Fruit fly (Drosophila melanogaster) whole organism, embryonic: ENCODE data around the gene Cpsf73.

Experiments used
- ATbp ChIP-seq: fragments of 200-800 bp; sonication (Bioruptor generic); optimal IDR thresholded peaks from 2 replicates; lab custom pipeline; 2017; ENCODE audit warnings: missing biosample characterization, mild to moderate bottlenecking, missing genetic modification characterization, missing genetic modification reagents
- Atf-2 ChIP-seq: fragments of 200-800 bp; sonication (Bioruptor generic); optimal IDR thresholded peaks from 2 replicates; lab custom pipeline; 2016; ENCODE audit warnings: missing biosample characterization, missing genetic modification characterization
- B-H1 ChIP-seq: fragments of 200-800 bp; sonication (Bioruptor generic); IDR thresholded peaks from 3 replicates; pipeline ENCODE4 v1.3.6; 2022; ENCODE audit warnings: missing biosample characterization, missing genetic modification characterization
- CG10543 ChIP-seq: fragments of 200-800 bp; sonication (Bioruptor generic); optimal IDR thresholded peaks from 3 replicates; lab custom pipeline; 2017; ENCODE audit warnings: missing biosample characterization, mild to moderate bottlenecking, missing genetic modification characterization, moderate library complexity
- CG12104 ChIP-seq: fragments of 200-800 bp; sonication (Bioruptor generic); optimal IDR thresholded peaks from 3 replicates; lab custom pipeline; 2016; ENCODE audit warnings: missing biosample characterization, missing genetic modification characterization
- CG12219 ChIP-seq: fragments of 200-800 bp; sonication (Bioruptor generic); optimal IDR thresholded peaks from 3 replicates; lab custom pipeline; 2018; ENCODE audit warnings: missing biosample characterization, mild to moderate bottlenecking, missing genetic modification characterization
- CG12769 ChIP-seq: fragments of 200-800 bp; sonication (Bioruptor generic); optimal IDR thresholded peaks from 2 replicates; lab custom pipeline; 2019; ENCODE audit warnings: missing biosample characterization, mild to moderate bottlenecking, missing genetic modification characterization, moderate library complexity
- CG14965 ChIP-seq: fragments of 200-800 bp; sonication (Bioruptor generic); optimal IDR thresholded peaks from 2 replicates; lab custom pipeline; 2016; ENCODE audit warnings: missing biosample characterization, missing genetic modification characterization, borderline replicate concordance
- CG15514 ChIP-seq: fragments of 200-800 bp; sonication (Bioruptor generic); optimal IDR thresholded peaks from 3 replicates; lab custom pipeline; 2017; ENCODE audit warnings: missing biosample characterization, missing genetic modification characterization, mild to moderate bottlenecking, moderate library complexity, missing genetic modification reagents
- CG1647 ChIP-seq: fragments of 200-800 bp; sonication (Bioruptor generic); optimal IDR thresholded peaks from 3 replicates; lab custom pipeline; 2016; ENCODE audit warnings: missing biosample characterization, missing genetic modification characterization
- CG16815 ChIP-seq: fragments of 200-800 bp; sonication (Bioruptor generic); optimal IDR thresholded peaks from 3 replicates; lab custom pipeline; 2017; ENCODE audit warnings: missing biosample characterization, mild to moderate bottlenecking, missing genetic modification characterization
- CG17359 ChIP-seq: fragments of 200-800 bp; sonication (Bioruptor generic); optimal IDR thresholded peaks from 3 replicates; lab custom pipeline; 2018; ENCODE audit warnings: missing biosample characterization, mild to moderate bottlenecking, missing genetic modification characterization, moderate library complexity
- CG17802 ChIP-seq: fragments of 200-800 bp; sonication (Bioruptor generic); optimal IDR thresholded peaks from 2 replicates; lab custom pipeline; 2018; ENCODE audit warnings: missing biosample characterization, mild to moderate bottlenecking, missing genetic modification characterization, moderate library complexity
- CG2116 ChIP-seq: fragments of 200-800 bp; sonication (Bioruptor generic); optimal IDR thresholded peaks from 3 replicates; lab custom pipeline; 2018; ENCODE audit warnings: missing biosample characterization, mild to moderate bottlenecking, missing genetic modification characterization
- CG2712 ChIP-seq: fragments of 200-800 bp; optimal IDR thresholded peaks from 3 replicates; lab custom pipeline; 2019; ENCODE audit warnings: missing biosample characterization, mild to moderate bottlenecking, missing genetic modification characterization, moderate library complexity
- CG3065 ChIP-seq: fragments of 200-800 bp; sonication (Bioruptor generic); optimal IDR thresholded peaks from 2 replicates; lab custom pipeline; 2016; ENCODE audit warnings: missing biosample characterization, missing genetic modification characterization
- CG32532 ChIP-seq: fragments of 200-800 bp; sonication (Bioruptor generic); IDR thresholded peaks from 2 replicates; pipeline ENCODE4 v1.3.6; 2022; ENCODE audit warnings: missing biosample characterization, missing genetic modification characterization
- CG32767 ChIP-seq: fragments of 200-800 bp; sonication (Bioruptor generic); IDR thresholded peaks from 2 replicates; pipeline ENCODE4 v1.3.6; 2022; ENCODE audit warnings: missing biosample characterization, missing genetic modification characterization
- CG34224 ChIP-seq: fragments of 200-800 bp; sonication (Bioruptor generic); IDR thresholded peaks from 3 replicates; pipeline ENCODE4 v1.3.6; 2022; ENCODE audit warnings: missing biosample characterization, missing genetic modification characterization; ENCODE audit not compliant: partially characterized antibody
- CG6654 ChIP-seq: fragments of 200-800 bp; sonication (Bioruptor generic); optimal IDR thresholded peaks from 2 replicates; lab custom pipeline; 2017; ENCODE audit warnings: missing biosample characterization, mild to moderate bottlenecking, missing genetic modification characterization
- CG8478 ChIP-seq: fragments of >200 bp; optimal IDR thresholded peaks from 2 replicates; lab custom pipeline; 2018
- CG9437 ChIP-seq: fragments of 200-800 bp; sonication (Bioruptor generic); optimal IDR thresholded peaks from 2 replicates; lab custom pipeline; 2018; ENCODE audit warnings: missing biosample characterization, mild to moderate bottlenecking, missing genetic modification characterization
- CG9797 ChIP-seq: fragments of 200-800 bp; sonication (Bioruptor generic); optimal IDR thresholded peaks from 3 replicates; lab custom pipeline; 2018; ENCODE audit warnings: missing biosample characterization, mild to moderate bottlenecking, missing genetic modification characterization
- Camta ChIP-seq: fragments of 200-800 bp; sonication (Bioruptor generic); optimal IDR thresholded peaks from 2 replicates; lab custom pipeline; 2016; ENCODE audit warnings: missing biosample characterization, missing genetic modification characterization
- Dfd ChIP-seq, 2 experiments: fragments of >200 bp; optimal IDR thresholded peaks; 2 replicates each; lab custom pipeline; 2017; ENCODE audit warnings: missing biosample characterization in 2 of 2, missing genetic modification characterization in 2 of 2
- Dip2 ChIP-seq: fragments of 200-800 bp; sonication (Bioruptor generic); IDR thresholded peaks from 2 replicates; pipeline ENCODE4 v1.3.6; 2022; ENCODE audit warnings: missing biosample characterization, missing genetic modification characterization
- Elba2 ChIP-seq: fragments of 200-800 bp; sonication (Bioruptor generic); optimal IDR thresholded peaks from 3 replicates; lab custom pipeline; 2016; ENCODE audit warnings: missing biosample characterization, missing genetic modification characterization
- Hr3 ChIP-seq: fragments of 200-800 bp; sonication (Bioruptor generic); optimal IDR thresholded peaks from 3 replicates; lab custom pipeline; 2016; ENCODE audit warnings: missing biosample characterization, missing genetic modification characterization
- NK7.1 ChIP-seq: fragments of 200-800 bp; sonication (Bioruptor generic); optimal IDR thresholded peaks from 3 replicates; lab custom pipeline; 2016; ENCODE audit warnings: missing biosample characterization, missing genetic modification characterization
- Nf-YC ChIP-seq: fragments of 200-800 bp; optimal IDR thresholded peaks from 3 replicates; lab custom pipeline; 2019; ENCODE audit warnings: missing biosample characterization, mild to moderate bottlenecking, missing genetic modification characterization, moderate library complexity
- Sry-β ChIP-seq: fragments of 200-800 bp; sonication (Bioruptor generic); optimal IDR thresholded peaks from 2 replicates; lab custom pipeline; 2018; ENCODE audit warnings: missing biosample characterization, mild to moderate bottlenecking, missing genetic modification characterization, moderate library complexity
- Vsx1 ChIP-seq: fragments of 200-800 bp; sonication (Bioruptor generic); optimal IDR thresholded peaks from 2 replicates; lab custom pipeline; 2017; ENCODE audit warnings: missing biosample characterization, mild to moderate bottlenecking, missing genetic modification characterization, missing genetic modification reagents
- ab ChIP-seq: fragments of 200-800 bp; sonication (Bioruptor generic); optimal IDR thresholded peaks from 2 replicates; lab custom pipeline; 2016; ENCODE audit warnings: missing biosample characterization, missing genetic modification characterization
- aop ChIP-seq: fragments of 200-800 bp; sonication (Bioruptor generic); IDR thresholded peaks from 2 replicates; pipeline ENCODE4 v1.3.6; 2022; ENCODE audit warnings: missing biosample characterization, missing genetic modification characterization
- az2 ChIP-seq: fragments of 200-800 bp; sonication (Bioruptor generic); optimal IDR thresholded peaks from 3 replicates; lab custom pipeline; 2016; ENCODE audit warnings: missing biosample characterization, missing genetic modification characterization
- ci ChIP-seq: fragments of 200-800 bp; sonication (Bioruptor generic); IDR thresholded peaks from 3 replicates; pipeline ENCODE4 v1.3.6; 2022; ENCODE audit warnings: missing biosample characterization, missing genetic modification characterization
- grn ChIP-seq: fragments of 200-800 bp; sonication (Bioruptor generic); optimal IDR thresholded peaks from 3 replicates; lab custom pipeline; 2017; ENCODE audit warnings: missing biosample characterization, missing genetic modification characterization
- hkb ChIP-seq, 2 experiments: fragments of 200-800 bp in 1 of 2; fragments of >200 bp in 1 of 2; sonication (Bioruptor generic) in 1 of 2; IDR thresholded peaks in 1 of 2; optimal IDR thresholded peaks in 1 of 2; 2 replicates each; pipeline versions ENCODE4 v1.3.6 to Lab custom; 2017 to 2022; ENCODE audit warnings: missing biosample characterization in 1 of 2, missing genetic modification characterization in 1 of 2
- lov ChIP-seq, 2 experiments: fragments of 200-800 bp in 1 of 2; fragments of >200 bp in 1 of 2; sonication (Bioruptor generic) in 1 of 2; IDR thresholded peaks in 1 of 2; optimal IDR thresholded peaks in 1 of 2; 2 replicates in 1 of 2; 3 replicates in 1 of 2; pipeline versions ENCODE4 v1.3.6 to Lab custom; 2017 to 2022; ENCODE audit warnings: missing biosample characterization in 1 of 2, missing genetic modification characterization in 1 of 2
- mirr ChIP-seq: fragments of 200-800 bp; sonication (Bioruptor generic); optimal IDR thresholded peaks from 3 replicates; lab custom pipeline; 2018; ENCODE audit warnings: missing biosample characterization, mild to moderate bottlenecking, missing genetic modification characterization
- org-1 ChIP-seq: fragments of 200-800 bp; sonication (Bioruptor generic); optimal IDR thresholded peaks from 2 replicates; lab custom pipeline; 2017; ENCODE audit warnings: missing biosample characterization, missing genetic modification characterization
- pho ChIP-seq: fragments of 200-800 bp; sonication (Bioruptor generic); optimal IDR thresholded peaks from 2 replicates; lab custom pipeline; 2016; ENCODE audit warnings: missing biosample characterization, missing genetic modification characterization
- psq ChIP-seq: fragments of 200-800 bp; sonication (Bioruptor generic); optimal IDR thresholded peaks from 2 replicates; lab custom pipeline; 2017; ENCODE audit warnings: missing biosample characterization, missing genetic modification characterization
- rib ChIP-seq: fragments of 200-800 bp; sonication (Bioruptor generic); IDR thresholded peaks from 2 replicates; pipeline ENCODE4 v1.3.6; 2022; ENCODE audit warnings: missing biosample characterization, missing genetic modification characterization
- sna ChIP-seq: fragments of 200-800 bp; sonication (Bioruptor generic); IDR thresholded peaks from 2 replicates; pipeline ENCODE4 v1.3.6; 2022; ENCODE audit warnings: missing biosample characterization, missing genetic modification characterization; ENCODE audit not compliant: partially characterized antibody
- sob ChIP-seq: fragments of 200-800 bp; sonication (Bioruptor generic); IDR thresholded peaks from 2 replicates; pipeline ENCODE4 v1.3.6; 2022; ENCODE audit warnings: missing biosample characterization, missing genetic modification characterization
- trem ChIP-seq: fragments of 200-800 bp; optimal IDR thresholded peaks from 3 replicates; lab custom pipeline; 2019; ENCODE audit warnings: missing biosample characterization, mild to moderate bottlenecking, missing genetic modification characterization, moderate library complexity
- vnd ChIP-seq: fragments of 200-800 bp; sonication (Bioruptor generic); IDR thresholded peaks from 3 replicates; pipeline ENCODE4 v1.3.6; 2022; ENCODE audit warnings: missing biosample characterization, missing genetic modification characterization; ENCODE audit not compliant: partially characterized antibody

The Cpsf73 gene

DNA sequence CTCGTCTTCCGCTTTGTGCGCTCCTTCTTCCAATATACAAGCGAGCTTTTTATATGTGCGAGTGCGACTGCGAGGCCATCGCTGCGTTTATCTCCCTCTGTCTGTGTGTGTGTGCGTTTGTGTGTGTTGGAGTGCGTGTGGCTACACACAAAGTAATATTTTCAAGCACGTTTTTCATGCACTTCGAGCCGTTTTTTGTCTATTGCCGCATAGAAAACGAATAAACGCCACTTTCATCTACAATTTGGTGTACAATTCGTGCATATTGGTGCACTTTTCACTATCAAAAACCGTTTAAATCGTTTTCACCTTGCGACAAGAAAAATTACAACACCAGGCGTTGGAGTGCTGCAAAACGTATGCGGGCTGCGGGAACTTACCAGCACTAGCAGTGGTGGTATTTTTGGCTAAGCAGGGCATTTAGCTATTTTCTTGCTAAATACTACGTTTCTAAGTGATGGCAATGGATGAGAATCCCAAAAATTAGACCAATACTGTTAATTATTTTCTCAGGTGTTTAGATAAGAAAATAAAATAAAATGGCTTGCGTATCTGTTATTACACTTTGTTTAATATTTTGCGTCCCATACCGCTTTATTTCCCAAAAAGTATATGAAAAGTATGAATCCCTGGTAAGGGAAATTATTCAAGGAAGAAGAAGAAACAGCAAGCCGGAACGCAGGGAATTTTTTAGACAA is 4.3 kb downstream of the Cpsf73 start, which contains the start of the genes CG31224 and CstF64 (continued):
- TF ChIP-seq Dip2 (GFP tag; lab: Robert Waterston, UW) (no peak), ATbp (GFP tag; lab: Kevin White, UChicago) (peak; percentile 35), CG16815 (GFP tag; lab: Kevin White, UChicago) (peak; percentile 79), CG3065 (GFP tag; lab: Kevin White, UChicago) (peak; percentile 42), Elba2 (GFP tag; lab: Kevin White, UChicago) (peak; percentile 67), Sry-β (peak; percentile 95), grn (GFP tag; lab: Kevin White, UChicago) (no peak), trem (tag; lab: Kevin White, UChicago) (peak; percentile 78), Dfd (GFP tag; optimal IDR thresholded peaks at IDR 0.05; lab: Kevin White, UChicago) (no peak), CG8478 (lab: Kevin White, UChicago) (peak; percentile 82), CG17802 (tag; lab: Kevin White, UChicago) (peak; percentile 28), lov (optimal IDR thresholded peaks at IDR 0.05; lab: Kevin White, UChicago) (no peak), lov (GFP tag; IDR thresholded peaks at IDR 0.05; lab: Robert Waterston, UW) (peak; percentile 50; the same call in 1 of the 3 replicates), CG17359 (tag; lab: Kevin White, UChicago) (peak; percentile 83), sob (GFP tag; lab: Robert Waterston, UW) (peak; percentile 85), CG9437 (GFP tag; lab: Kevin White, UChicago) (peak; percentile 71), Vsx1 (peak; percentile 22), vnd (GFP tag; lab: Robert Waterston, UW) (no peak), Hr3 (GFP tag; lab: Kevin White, UChicago) (peak; percentile 88), CG6654 (GFP tag; lab: Kevin White, UChicago) (peak; percentile 42), az2 (peak; percentile 83), NK7.1 (GFP tag; lab: Kevin White, UChicago) (peak; percentile 79), CG32767 (GFP tag; lab: Robert Waterston, UW) (peak; percentile 66; the same call in 1 of the 2 replicates), sna (no peak), CG10543 (GFP tag; lab: Kevin White, UChicago) (peak; percentile 85), CG12219 (GFP tag; lab: Kevin White, UChicago) (peak; percentile 42), CG32532 (peak; percentile 86), CG34224 (no peak), CG12104 (peak; percentile 80), org-1 (peak; percentile 57), CG12769 (tag; lab: Kevin White, UChicago) (no peak), CG9797 (GFP tag; lab: Kevin White, UChicago) (peak; percentile 50), CG1647 (GFP tag; lab: Kevin White, UChicago) (peak; percentile 86), Camta (GFP tag; lab: Kevin White, UChicago) (peak; percentile 84), CG15514 (GFP tag; lab: Kevin White, UChicago) (peak; percentile 70), B-H1 (peak; percentile 78), psq (GFP tag; lab: Kevin White, UChicago) (peak; percentile 40), CG2712 (tag; lab: Kevin White, UChicago) (peak; percentile 86), Atf-2 (GFP tag; lab: Kevin White, UChicago) (peak; percentile 84), hkb (optimal IDR thresholded peaks at IDR 0.05; lab: Kevin White, UChicago) (peak; percentile 80), hkb (GFP tag; IDR thresholded peaks at IDR 0.05; lab: Robert Waterston, UW) (peak; percentile 76), Nf-YC (tag; lab: Kevin White, UChicago) (no peak), ab (peak; percentile 1), pho (peak; percentile 90), rib (GFP tag; lab: Robert Waterston, UW) (0 out of 2 replicates have a peak, but pooled peaks have one; percentile 44), ci (GFP tag; lab: Robert Waterston, UW) (peak; percentile 85), CG14965 (GFP tag; lab: Kevin White, UChicago) (peak; percentile 52), mirr (no peak), CG2116 (GFP tag; lab: Kevin White, UChicago) (peak; percentile 75), aop (GFP tag; lab: Robert Waterston, UW) (no peak)
